Worm (Caenorhabditis elegans): ENCODE data around the gene irld-26.

- TF ChIP-seq ama-1 (optimal IDR thresholded peaks at IDR 0.05) (no peak), T23F11.4 (GFP tag; optimal IDR thresholded peaks at IDR 0.05) (no peak), unc-55 (GFP tag; optimal IDR thresholded peaks at IDR 0.05) (no peak), Y22D7AL.16 (tag; optimal IDR thresholded peaks at IDR 0.05) (no peak), pqm-1 (tag; optimal IDR thresholded peaks at IDR 0.05) (no peak), C08G9.2 (tag; optimal IDR thresholded peaks at IDR 0.05) (no peak), hlh-13 (GFP tag; optimal IDR thresholded peaks at IDR 0.05) (no peak), syd-9 (tag; optimal IDR thresholded peaks at IDR 0.05) (no peak), ceh-19 (GFP tag; optimal IDR thresholded peaks at IDR 0.05) (no peak), unc-86 (tag; optimal IDR thresholded peaks at IDR 0.05) (no peak), pag-3 (tag; optimal IDR thresholded peaks at IDR 0.05; ENCODE audit: borderline replicate concordance) (no peak), npax-4 (tag; optimal IDR thresholded peaks at IDR 0.05) (no peak)
These were observed 33.3 kb upstream of the irld-26 start, which contains the start of gene K05D4.9 for ce11 chrV:16171721-16172120.
